Worm (Caenorhabditis elegans): Measurements from ENCODE around the gene R01B10.2.

R01B10.2 gene

DNA sequence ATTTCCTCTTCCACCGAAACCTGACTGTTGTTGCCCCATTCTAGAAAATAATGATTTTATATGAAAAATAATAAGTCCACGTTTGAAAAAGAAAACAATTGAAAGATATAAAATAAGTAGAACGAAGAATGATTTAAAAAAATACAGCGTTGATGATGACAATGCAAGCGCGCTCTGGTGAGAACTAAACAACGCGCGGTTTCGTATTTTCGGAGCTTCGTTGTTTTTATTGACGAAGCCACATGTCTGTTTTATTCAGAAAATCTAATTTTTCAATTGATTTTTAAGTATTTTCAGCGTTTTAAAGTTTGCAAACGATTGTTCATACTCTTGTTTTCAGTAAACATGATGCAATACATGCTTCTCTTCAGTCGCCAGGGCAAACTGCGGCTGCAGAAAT, 23.6 kb downstream of the R01B10.2 start, which contains the start of the genes rpt-2 and aps-1 (continued):
- TF ChIP-seq B0336.3 (GFP tag; IDR thresholded peaks at IDR 0.05) (no peak), tbp1 (GFP tag; optimal IDR thresholded peaks at IDR 0.05) (peak; percentile 5)

- TF ChIP-seq F39B2.1 (GFP tag; IDR thresholded peaks at IDR 0.05) (no peak), ceh-40 (GFP tag; IDR thresholded peaks at IDR 0.05) (0 out of 2 replicates have a peak, but pooled peaks have one; percentile 23), nfyb-1 (GFP tag; IDR thresholded peaks at IDR 0.05) (0 out of 2 replicates have a peak, but pooled peaks have one; percentile 22), egrh-3 (GFP tag; IDR thresholded peaks at IDR 0.05) (no peak), snpc-1.3 (tag; optimal IDR thresholded peaks at IDR 0.05; ENCODE audit: insufficient read depth) (no peak), hmg-1.2 (GFP tag; IDR thresholded peaks at IDR 0.05) (0 out of 2 replicates have a peak, but pooled peaks have one; percentile 2), ama-1 (optimal IDR thresholded peaks at IDR 0.05) (peak; percentile 14), ama-1 (GFP tag; optimal IDR thresholded peaks at IDR 0.05) (no peak)
Observed at ce11 chrV:6016097-6016496, 25.2 kb downstream of the R01B10.2 start.

DNA sequence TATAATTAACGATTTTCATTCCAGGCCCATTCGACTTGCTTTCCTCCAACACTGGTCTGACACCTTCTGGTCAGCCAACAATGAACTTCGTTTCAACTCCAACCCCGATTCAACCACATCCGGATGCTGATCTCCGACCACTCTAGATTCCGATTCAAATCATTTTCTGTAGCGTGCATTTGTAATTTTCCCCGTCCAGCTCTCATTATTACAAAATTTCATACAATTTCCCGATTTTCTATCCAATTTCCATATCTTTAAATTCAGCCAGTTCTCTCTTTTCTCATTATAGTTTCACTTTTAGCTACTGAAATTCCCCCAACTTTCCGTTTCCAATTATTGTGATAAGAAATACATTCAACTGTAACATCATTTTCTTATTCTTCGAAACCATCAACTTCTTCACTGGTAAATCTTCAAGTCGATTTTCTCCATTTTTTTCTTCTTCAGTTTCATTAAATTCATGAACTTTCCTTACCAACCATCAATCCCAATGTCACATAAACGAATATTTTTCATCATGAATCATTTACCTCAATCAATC, 25.7 kb downstream of the R01B10.2 start:
- TF ChIP-seq hrde-1 (tag; optimal IDR thresholded peaks at IDR 0.05; ENCODE audit: borderline replicate concordance): peak; percentile 30
- peak; percentile 2 for TF ChIP-seq tbx-9 (tag; optimal IDR thresholded peaks at IDR 0.05; ENCODE audit: borderline replicate concordance)
- peak; percentile 67 for TF ChIP-seq madf-6 (GFP tag; IDR thresholded peaks at IDR 0.05)
- TF ChIP-seq ama-1 (optimal IDR thresholded peaks at IDR 0.05): no peak
- peak in 1 of 2 experiments; percentile 44 for TF ChIP-seq ama-1 (GFP tag; optimal IDR thresholded peaks at IDR 0.05)
- 0 out of 2 replicates have a peak, but pooled peaks have one; percentile 11 for TF ChIP-seq Y79H2A.3 (GFP tag; conservative IDR thresholded peaks at IDR 0.05)
- peak; percentile 4; the same call in 1 of the 2 replicates for TF ChIP-seq mcd-1 (GFP tag; IDR thresholded peaks at IDR 0.05)
- TF ChIP-seq snpc-1.1 (tag; optimal IDR thresholded peaks at IDR 0.05; ENCODE audit: insufficient read depth): peak; percentile 36
- peak; percentile 40; the same call in 1 of the 2 replicates for TF ChIP-seq pbrm-1 (GFP tag; IDR thresholded peaks at IDR 0.05)
- no peak for TF ChIP-seq dpff-1 (tag; optimal IDR thresholded peaks at IDR 0.05)
- peak; percentile 52 for TF ChIP-seq snpc-3.4 (tag; optimal IDR thresholded peaks at IDR 0.05)
- TF ChIP-seq B0336.3 (GFP tag; IDR thresholded peaks at IDR 0.05): peak; percentile 68
- peak; percentile 63 for TF ChIP-seq F10E7.11 (tag; optimal IDR thresholded peaks at IDR 0.05)
- TF ChIP-seq him-1 (tag; optimal IDR thresholded peaks at IDR 0.05): peak; percentile 34
- peak; percentile 22 for TF ChIP-seq lin-54 (GFP tag; optimal IDR thresholded peaks at IDR 0.05)
- TF ChIP-seq T07F8.4 (tag; optimal IDR thresholded peaks at IDR 0.05): no peak
- TF ChIP-seq die-1 (tag; optimal IDR thresholded peaks at IDR 0.05): no peak
- peak; percentile 32; the same call in 1 of the 2 replicates for TF ChIP-seq Y53G8AR.9 (GFP tag; conservative IDR thresholded peaks at IDR 0.05)
- TF ChIP-seq madf-8 (GFP tag; conservative IDR thresholded peaks at IDR 0.05): no peak
- TF ChIP-seq repo-1 (tag; optimal IDR thresholded peaks at IDR 0.05): peak; percentile 14
- TF ChIP-seq hsf-1 (GFP tag; IDR thresholded peaks at IDR 0.05): peak; percentile 60; the same call in 1 of the 2 replicates
- TF ChIP-seq unc-130 (GFP tag; optimal IDR thresholded peaks at IDR 0.05): no peak
- TF ChIP-seq lin-35 (GFP tag; optimal IDR thresholded peaks at IDR 0.05): peak in 1 of 3 experiments; percentile 2

- TF ChIP-seq Y79H2A.3 (GFP tag; conservative IDR thresholded peaks at IDR 0.05) (no peak), cebp-1 (GFP tag; IDR thresholded peaks at IDR 0.05) (peak; percentile 72; the same call in 1 of the 2 replicates), cebp-1 (tag; optimal IDR thresholded peaks at IDR 0.05) (peak; percentile 86)
Observed at ce11 chrV:6012401-6012800, 28.9 kb downstream of the R01B10.2 start.

Measured in whole organism, young adult.